Fruit fly (Drosophila melanogaster): ENCODE results near the gene CG42819.
A peak's percentile ranks its signal among the peaks of the same experiment; 100 is the strongest.

The CG42819 gene

dm6 chr2L:8392298-8392697 is 3.2 kb upstream of the CG42819 start, which contains the start of gene CG42820:
TSS of gene CG42820 (minus strand) at chr2L:8392398.
- TF ChIP-seq noc (tag; optimal IDR thresholded peaks at IDR 0.05), result no peak

dm6 chr2L:8385849-8386248 is 3.3 kb downstream of the CG42819 start:
- TF ChIP-seq noc (tag; optimal IDR thresholded peaks at IDR 0.05), result no peak

dm6 chr2L:8384985-8385519 is 4.1 kb downstream of the CG42819 start:
- TF ChIP-seq noc (tag; optimal IDR thresholded peaks at IDR 0.05), result no peak

DNA sequence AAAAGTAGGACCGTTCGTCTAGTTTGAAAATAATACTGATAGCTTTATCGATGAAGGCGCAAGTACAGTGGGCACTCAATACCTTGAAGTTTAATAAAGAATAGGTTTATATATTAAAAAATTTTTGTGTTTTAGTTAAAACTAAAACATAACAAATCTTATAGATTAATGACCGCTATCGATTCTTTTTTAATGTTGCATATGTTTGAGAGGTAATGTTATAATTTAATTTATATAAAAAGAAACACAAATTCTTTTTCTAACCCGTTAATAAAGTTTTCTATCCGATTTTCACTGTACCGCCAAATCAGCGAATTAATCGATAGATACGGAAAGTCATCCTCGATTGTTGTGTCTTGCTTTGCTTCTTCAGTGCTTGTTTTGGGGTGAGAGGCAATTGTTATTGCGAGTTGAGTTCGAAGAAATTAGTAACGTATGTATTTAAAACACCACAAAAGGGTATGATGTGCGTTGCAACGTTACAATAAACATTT is 5.0 kb downstream of the CG42819 start, which contains the start of the genes Dad1 and CG13384:
Gene Dad1 (minus strand): TSS at position 30 of the 494 bp plus-strand sequence.
Gene CG13384 (plus strand): TSS at position 348 of the 494 bp plus-strand sequence.
- peak; percentile 97 for TF ChIP-seq noc (tag; optimal IDR thresholded peaks at IDR 0.05)

DNA sequence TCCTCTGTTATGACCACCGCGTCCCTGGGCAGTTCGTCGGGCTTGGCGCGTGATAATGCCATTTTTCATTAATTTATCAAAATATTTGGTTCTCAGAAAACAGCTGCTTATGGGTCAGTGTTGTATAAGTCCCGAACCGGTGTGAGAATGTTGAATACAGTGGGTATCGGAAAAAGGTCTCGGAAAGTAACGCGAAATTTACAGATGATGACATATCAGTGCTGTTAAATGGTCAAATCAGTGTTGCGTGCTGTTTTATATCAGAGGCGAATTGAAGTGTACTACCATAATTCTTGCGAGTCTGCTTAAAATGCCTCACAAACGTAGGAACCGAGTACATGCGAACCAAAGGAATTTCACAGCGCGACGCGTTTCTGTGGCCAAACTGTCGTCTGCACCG is 6.5 kb downstream of the CG42819 start, which contains the start of the genes CG13392 and Rcd4:
Gene CG13392 (minus strand): TSS at position 162 of the 400 bp plus-strand sequence.
Gene Rcd4 (plus strand): TSS at position 216 of the 400 bp plus-strand sequence.
- TF ChIP-seq noc (tag; optimal IDR thresholded peaks at IDR 0.05), result peak; percentile 69

- peak; percentile 70 for TF ChIP-seq noc (tag; optimal IDR thresholded peaks at IDR 0.05)
Measured at dm6 chr2L:8381508-8382036, 7.6 kb downstream of the CG42819 start, which contains the start of gene AlaRS. TSS of gene AlaRS (minus strand) at chr2L:8381764.

dm6 chr2L:8376717-8377116 is 12.4 kb downstream of the CG42819 start, which contains the start of the genes CG13390 and CG17294:
TSS of gene CG13390 (minus strand) at chr2L:8376797.
TSS of gene CG17294 (plus strand) at chr2L:8377035.
- TF ChIP-seq noc (tag; optimal IDR thresholded peaks at IDR 0.05), result peak; percentile 99

DNA sequence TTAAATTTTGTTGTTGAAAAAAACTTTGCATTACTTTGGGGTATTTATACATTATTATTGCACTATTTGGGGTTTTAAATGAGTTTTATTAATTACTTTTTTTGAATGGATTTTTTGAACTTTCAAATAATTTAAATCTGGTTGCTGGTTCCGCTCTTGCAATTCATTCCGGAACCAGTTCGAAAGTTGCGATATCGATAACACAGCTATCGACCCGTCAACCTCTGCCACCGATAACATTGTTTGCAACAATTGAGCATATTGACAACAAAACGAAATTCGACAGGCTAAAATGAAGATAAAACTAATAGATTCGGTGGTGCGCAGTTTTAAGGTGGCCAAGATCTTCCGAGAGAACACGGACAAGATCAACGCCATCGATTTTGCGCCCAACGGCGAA is 14.9 kb downstream of the CG42819 start, which contains the start of gene Wdr82:
Gene Wdr82 (plus strand): TSS at position 227 of the 400 bp plus-strand sequence.
- no peak for TF ChIP-seq noc (tag; optimal IDR thresholded peaks at IDR 0.05)

- TF ChIP-seq noc (tag; optimal IDR thresholded peaks at IDR 0.05), result no peak
Measured at dm6 chr2L:8372248-8372647, 16.9 kb downstream of the CG42819 start.

dm6 chr2L:8371354-8371937 is 17.7 kb downstream of the CG42819 start:
- no peak for TF ChIP-seq noc (tag; optimal IDR thresholded peaks at IDR 0.05)

- TF ChIP-seq noc (tag; optimal IDR thresholded peaks at IDR 0.05), result peak; percentile 70
Measured at dm6 chr2L:8370364-8371326, 18.5 kb downstream of the CG42819 start, which contains the start of gene CG17292. TSS of gene CG17292 (plus strand) at chr2L:8370454.

- TF ChIP-seq noc (tag; optimal IDR thresholded peaks at IDR 0.05), result no peak
Measured at dm6 chr2L:8365701-8366643, 23.2 kb downstream of the CG42819 start, which contains the start of gene Pp2A-29B. TSS of gene Pp2A-29B (plus strand) at chr2L:8366038.

- peak; percentile 31 for TF ChIP-seq noc (tag; optimal IDR thresholded peaks at IDR 0.05)
Measured at dm6 chr2L:8364006-8364956, 24.9 kb downstream of the CG42819 start, which contains the start of the genes RpS13 and CSN8. TSS of gene RpS13 (minus strand) at chr2L:8364662. TSS of gene CSN8 (plus strand) at chr2L:8364855.
